Worm (Caenorhabditis elegans): ENCODE results near the gene C35B1.3.

DNA sequence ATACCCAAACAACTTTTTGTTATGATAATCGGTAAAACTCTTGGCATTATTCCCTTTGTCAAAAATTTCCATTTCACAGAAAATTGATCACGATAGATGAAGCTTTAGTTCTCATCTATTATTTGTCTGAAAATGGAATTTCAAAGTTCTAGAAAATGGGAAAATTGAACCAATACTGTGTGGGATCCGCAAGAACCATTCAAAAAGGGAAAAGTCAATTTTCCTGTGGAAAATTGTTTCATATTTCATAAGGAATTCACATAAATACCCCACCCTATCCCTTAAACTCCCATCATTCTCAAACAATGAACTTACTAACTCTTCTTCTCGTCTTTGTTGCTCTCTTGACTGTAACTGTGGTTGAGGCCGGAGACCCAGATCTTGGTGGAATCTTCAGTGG lies at the start of gene C35B1.3, which contains the start of gene C35B1.9:
- TF ChIP-seq elt-2 (tag; optimal IDR thresholded peaks at IDR 0.05) (no peak), ztf-11 (tag; optimal IDR thresholded peaks at IDR 0.05) (no peak), nhr-84 (tag; optimal IDR thresholded peaks at IDR 0.05) (no peak), lsy-2 (tag; optimal IDR thresholded peaks at IDR 0.05) (no peak), ceh-82 (tag; optimal IDR thresholded peaks at IDR 0.05) (no peak), nhr-11 (tag; optimal IDR thresholded peaks at IDR 0.05) (no peak), unc-130 (tag; optimal IDR thresholded peaks at IDR 0.05) (no peak), dpl-1 (GFP tag; optimal IDR thresholded peaks at IDR 0.05) (no peak), pqm-1 (tag; optimal IDR thresholded peaks at IDR 0.05) (no peak)
